Worm (Caenorhabditis elegans) whole organism, L3 larva: ENCODE measurements around the gene oig-2.

Source experiments
- ama-1 ChIP-seq: fragments of 150-350 bp; optimal IDR thresholded peaks from 2 replicates; lab custom pipeline; 2018
- eor-1 ChIP-seq, 2 experiments: fragments of 150-350 bp; optimal IDR thresholded peaks; 2 replicates each; lab custom pipeline; 2014 to 2018; ENCODE audit warnings: missing biosample characterization in 2 of 2, missing genetic modification characterization in 2 of 2
- fkh-10 ChIP-seq: sonication (generic microtip); optimal IDR thresholded peaks from 2 replicates; lab custom pipeline; 2017; ENCODE audit warnings: missing biosample characterization, missing genetic modification reagents, missing genetic modification characterization
- nhr-28 ChIP-seq: fragments of 150-350 bp; optimal IDR thresholded peaks from 2 replicates; lab custom pipeline; 2014; ENCODE audit warnings: missing biosample characterization, missing genetic modification characterization
- nhr-76 ChIP-seq: fragments of 150-350 bp; sonication (generic microtip); optimal IDR thresholded peaks from 5 replicates; lab custom pipeline; 2014; ENCODE audit warnings: missing biosample characterization, missing genetic modification characterization
- nhr-77 ChIP-seq: fragments of 150-350 bp; optimal IDR thresholded peaks from 2 replicates; lab custom pipeline; 2014; ENCODE audit warnings: missing biosample characterization, missing genetic modification characterization
- pqm-1 ChIP-seq: fragments of 150-350 bp; optimal IDR thresholded peaks from 2 replicates; lab custom pipeline; 2017; ENCODE audit warnings: missing biosample characterization, missing genetic modification characterization, inconsistent platforms
- sea-2 ChIP-seq: fragments of 150-350 bp; sonication (generic microtip); optimal IDR thresholded peaks from 4 replicates; lab custom pipeline; 2014; ENCODE audit warnings: missing biosample characterization, missing genetic modification reagents, missing genetic modification characterization

ce11 chrII:13012684-13013083 is 4.7 kb upstream of the oig-2 start:
- TF ChIP-seq fkh-10 (no peak), pqm-1 (no peak), sea-2 (no peak), nhr-76 (tag; lab: Kevin White, UChicago) (no peak), nhr-77 (no peak), ama-1 (lab: Kevin White, UChicago) (no peak), eor-1 (tag; optimal IDR thresholded peaks at IDR 0.05; lab: Kevin White, UChicago) (no peak), nhr-28 (no peak)
